Fruit fly (Drosophila melanogaster): Measurements from ENCODE around the gene CG9951.
A peak's percentile ranks its signal among the peaks of the same experiment; 100 is the strongest.

Gene CG9951

DNA sequence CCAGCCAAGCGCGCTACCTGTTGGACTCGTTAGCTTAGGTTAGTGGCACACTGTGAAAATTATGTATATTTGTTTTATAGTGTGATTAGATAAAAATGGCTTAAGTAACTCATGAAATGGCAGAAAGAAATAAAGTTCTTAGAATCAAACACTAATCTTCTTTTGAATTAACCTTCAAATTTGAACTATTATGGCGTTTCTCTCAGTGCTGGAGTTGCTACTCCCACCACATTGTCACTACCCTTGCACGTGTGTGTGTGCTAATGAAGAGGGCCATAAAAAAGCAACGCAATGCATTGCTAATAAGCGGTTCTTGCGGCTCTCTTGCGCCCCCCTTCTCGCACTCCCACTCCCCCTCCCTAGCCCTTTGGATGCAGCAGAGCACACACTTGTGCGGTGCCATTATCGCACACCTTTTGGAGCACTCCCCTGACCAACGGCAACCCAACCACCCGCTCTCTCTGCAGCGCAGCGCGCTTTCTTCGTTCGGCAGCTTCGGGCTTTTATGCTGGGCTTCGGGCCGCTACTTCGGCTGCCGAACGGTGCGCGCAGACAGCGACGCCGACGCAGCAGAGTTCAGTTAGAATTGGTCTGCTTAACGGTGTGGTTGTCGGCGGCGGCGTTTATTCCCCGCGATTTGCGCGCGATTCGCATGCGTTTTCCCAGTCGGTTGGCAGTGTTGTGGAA, 27.8 kb downstream of the CG9951 start (continued):
- TF ChIP-seq dmrt11E (tag; optimal IDR thresholded peaks at IDR 0.05) = peak; percentile 87
- peak; percentile 93 for TF ChIP-seq so (GFP tag; IDR thresholded peaks at IDR 0.05)
- peak; percentile 67 for TF ChIP-seq GATAe (GFP tag; conservative IDR thresholded peaks at IDR 0.05)
- peak; percentile 95 for TF ChIP-seq Med (GFP tag)
- TF ChIP-seq Bgb (GFP tag; IDR thresholded peaks at IDR 0.05; ENCODE audit: partially characterized antibody) = peak; percentile 43; the same call in 1 of the 2 replicates
- peak; percentile 91 for TF ChIP-seq ap (GFP tag; IDR thresholded peaks at IDR 0.05)
- peak; percentile 91 for TF ChIP-seq CG3407 (GFP tag; optimal IDR thresholded peaks at IDR 0.05)
- peak; percentile 90 for TF ChIP-seq peb (GFP tag; IDR thresholded peaks at IDR 0.05)
- TF ChIP-seq CG3847 (GFP tag; IDR thresholded peaks at IDR 0.05) = peak; percentile 83
- TF ChIP-seq Dek (tag; optimal IDR thresholded peaks at IDR 0.05) = peak; percentile 81
- TF ChIP-seq sima (GFP tag; optimal IDR thresholded peaks at IDR 0.05) = peak; percentile 64
- peak; percentile 92 for TF ChIP-seq CG17829 (tag; optimal IDR thresholded peaks at IDR 0.05)
- TF ChIP-seq HLH54F (GFP tag; optimal IDR thresholded peaks at IDR 0.05) = peak; percentile 57
- TF ChIP-seq sd (tag; optimal IDR thresholded peaks at IDR 0.05) = peak; percentile 25
- TF ChIP-seq CG9797 (GFP tag; optimal IDR thresholded peaks at IDR 0.05) = peak; percentile 23
- peak; percentile 80 for TF ChIP-seq shn (GFP tag; optimal IDR thresholded peaks at IDR 0.05)
- peak; percentile 50 for TF ChIP-seq CG4282 (GFP tag; optimal IDR thresholded peaks at IDR 0.05)
- peak; percentile 26; the same call in 1 of the 3 replicates for TF ChIP-seq knrl (GFP tag; IDR thresholded peaks at IDR 0.05; ENCODE audit: partially characterized antibody)
- TF ChIP-seq seq (GFP tag; IDR thresholded peaks at IDR 0.05) = peak; percentile 87
- peak; percentile 90 for TF ChIP-seq CG15269 (tag; optimal IDR thresholded peaks at IDR 0.05)
- peak; percentile 43 for TF ChIP-seq CG17612 (GFP tag; IDR thresholded peaks at IDR 0.05)
- TF ChIP-seq Bdp1 (GFP tag; optimal IDR thresholded peaks at IDR 0.05) = peak; percentile 70
- peak; percentile 87 for TF ChIP-seq CG14667 (GFP tag; IDR thresholded peaks at IDR 0.05)
- TF ChIP-seq NFAT (GFP tag; IDR thresholded peaks at IDR 0.05) = 0 out of 2 replicates have a peak, but pooled peaks have one; percentile 42
- TF ChIP-seq CG10462 (GFP tag; optimal IDR thresholded peaks at IDR 0.05) = peak; percentile 92
- TF ChIP-seq sens (GFP tag) = peak; percentile 99
- TF ChIP-seq cato (GFP tag; optimal IDR thresholded peaks at IDR 0.05; ENCODE audit: borderline replicate concordance) = peak; percentile 83
- peak; percentile 75 for TF ChIP-seq wdn (GFP tag; IDR thresholded peaks at IDR 0.05)
- peak; percentile 89 for TF ChIP-seq esg (GFP tag; conservative IDR thresholded peaks at IDR 0.05)
- TF ChIP-seq CG8388 (GFP tag; optimal IDR thresholded peaks at IDR 0.05) = peak; percentile 93
- TF ChIP-seq oc (tag; optimal IDR thresholded peaks at IDR 0.05) = peak; percentile 90
- TF ChIP-seq prd (optimal IDR thresholded peaks at IDR 0.05) = no peak
- peak; percentile 93 for TF ChIP-seq prd (GFP tag; IDR thresholded peaks at IDR 0.05)
- peak; percentile 84 for TF ChIP-seq CG13123 (GFP tag; optimal IDR thresholded peaks at IDR 0.05)
- peak; percentile 77 for TF ChIP-seq CG1792 (GFP tag; optimal IDR thresholded peaks at IDR 0.05)
- peak; percentile 91 for TF ChIP-seq CG16863 (GFP tag; optimal IDR thresholded peaks at IDR 0.05)
- TF ChIP-seq CG10959 (GFP tag; IDR thresholded peaks at IDR 0.05) = peak; percentile 89
- no peak for TF ChIP-seq Neu2 (GFP tag; optimal IDR thresholded peaks at IDR 0.05; ENCODE audit: borderline replicate concordance)
- no peak for TF ChIP-seq Lpt (GFP tag; optimal IDR thresholded peaks at IDR 0.05)
- TF ChIP-seq CG4854 (GFP tag; optimal IDR thresholded peaks at IDR 0.05) = peak; percentile 68
- TF ChIP-seq CG17802 (tag; optimal IDR thresholded peaks at IDR 0.05) = peak; percentile 82
- peak; percentile 74 for TF ChIP-seq kah (GFP tag; optimal IDR thresholded peaks at IDR 0.05)
- TF ChIP-seq z (GFP tag; IDR thresholded peaks at IDR 0.05) = no peak
- TF ChIP-seq CG13775 (GFP tag; optimal IDR thresholded peaks at IDR 0.05) = peak; percentile 81
- peak; percentile 95 for TF ChIP-seq Sox102F (GFP tag; optimal IDR thresholded peaks at IDR 0.05)
- TF ChIP-seq dmrt99B (tag; optimal IDR thresholded peaks at IDR 0.05) = peak; percentile 96
- peak; percentile 91 for TF ChIP-seq croc (GFP tag; conservative IDR thresholded peaks at IDR 0.05)
- peak; percentile 71 for TF ChIP-seq Bteb2 (GFP tag; optimal IDR thresholded peaks at IDR 0.05)
- peak; percentile 36 for TF ChIP-seq CG34376 (GFP tag; optimal IDR thresholded peaks at IDR 0.05)
- peak; percentile 62 for TF ChIP-seq CG9932 (GFP tag; IDR thresholded peaks at IDR 0.05)

Measured in whole organism, embryonic.